Worm (Caenorhabditis elegans) whole organism, L1 larva: ENCODE data around the gene T27E7.5.

Experiments used
- ama-1 ChIP-seq: fragments of 150-350 bp; optimal IDR thresholded peaks from 2 replicates; lab custom pipeline; 2014
- ceh-82 ChIP-seq, 3 experiments: fragments of 150-350 bp in 1 of 3; sonication (generic microtip) in 2 of 3; optimal IDR thresholded peaks; 2 replicates each; lab custom pipeline; 2014 to 2017; ENCODE audit warnings: missing biosample characterization in 3 of 3, missing genetic modification characterization in 3 of 3
- egl-13 ChIP-seq: sonication (generic microtip); optimal IDR thresholded peaks from 2 replicates; lab custom pipeline; 2016; ENCODE audit warnings: missing genotype, missing genetic modification reagents, missing genetic modification characterization, missing compliant biosample characterization
- elt-3 ChIP-seq, 6 experiments: fragments of 150-350 bp in 1 of 6; sonication (generic microtip); optimal IDR thresholded peaks; 2 replicates each; lab custom pipeline; 2017 to 2018; ENCODE audit warnings: missing biosample characterization in 6 of 6, missing genetic modification characterization in 6 of 6, inconsistent platforms in 1 of 6
- fkh-10 ChIP-seq: sonication (generic microtip); optimal IDR thresholded peaks from 2 replicates; lab custom pipeline; 2017; ENCODE audit warnings: missing biosample characterization, missing genetic modification reagents, missing genetic modification characterization
- nhr-11 ChIP-seq: fragments of 150-350 bp; optimal IDR thresholded peaks from 2 replicates; lab custom pipeline; 2014; ENCODE audit warnings: missing biosample characterization, missing genetic modification characterization
- nhr-237 ChIP-seq: fragments of 150-350 bp; optimal IDR thresholded peaks from 2 replicates; lab custom pipeline; 2014; ENCODE audit warnings: missing biosample characterization, missing genetic modification characterization
- nhr-84 ChIP-seq: sonication (generic microtip); optimal IDR thresholded peaks from 2 replicates; lab custom pipeline; 2017; ENCODE audit warnings: missing biosample characterization, missing genetic modification characterization
- snpc-4 ChIP-seq: fragments of 150-350 bp; optimal IDR thresholded peaks from 2 replicates; lab custom pipeline; 2014; ENCODE audit warnings: missing biosample characterization, missing genetic modification characterization
- sptf-1 ChIP-seq: fragments of 150-350 bp; optimal IDR thresholded peaks from 2 replicates; lab custom pipeline; 2014; ENCODE audit warnings: missing biosample characterization, missing genetic modification characterization
- unc-130 ChIP-seq: fragments of 150-350 bp; optimal IDR thresholded peaks from 2 replicates; lab custom pipeline; 2017; ENCODE audit warnings: missing biosample characterization, missing genetic modification characterization, inconsistent platforms
- ztf-11 ChIP-seq, 2 experiments: sonication (generic microtip); optimal IDR thresholded peaks; 2 replicates each; lab custom pipeline; 2016 to 2017; ENCODE audit warnings: missing genetic modification characterization in 2 of 2, missing biosample characterization in 1 of 2, missing compliant biosample characterization in 1 of 2

ce11 chrIV:14542517-14542916 lies 5.6 kb downstream of the T27E7.5 start, which contains the start of gene pals-29:
- no peak for TF ChIP-seq ztf-11 (tag; optimal IDR thresholded peaks at IDR 0.05; lab: Kevin White, UChicago)
- no peak for TF ChIP-seq nhr-237
- no peak for TF ChIP-seq nhr-11 (tag; lab: Kevin White, UChicago)
- TF ChIP-seq ama-1 (lab: Kevin White, UChicago), result no peak
- no peak for TF ChIP-seq snpc-4
- TF ChIP-seq fkh-10 (GFP tag; lab: Kevin White, UChicago), result no peak
- TF ChIP-seq egl-13, result no peak
- no peak for TF ChIP-seq elt-3 (tag; optimal IDR thresholded peaks at IDR 0.05; lab: Kevin White, UChicago)
- no peak for TF ChIP-seq nhr-84 (tag; lab: Kevin White, UChicago)
- TF ChIP-seq unc-130 (tag; lab: Kevin White, UChicago), result no peak
- no peak for TF ChIP-seq sptf-1 (tag; lab: Kevin White, UChicago)
- TF ChIP-seq ceh-82 (tag; optimal IDR thresholded peaks at IDR 0.05; lab: Kevin White, UChicago), result no peak
